Worm (Caenorhabditis elegans) whole organism, mixed stage, embryonic: Measurements from ENCODE around the gene K02F6.6.

Experiments
- M03D4.4 ChIP-seq: sonication (generic microtip); optimal IDR thresholded peaks from 2 replicates; lab custom pipeline; 2017; ENCODE audit warnings: mild to moderate bottlenecking, missing genetic modification characterization, missing compliant biosample characterization
- bed-3 ChIP-seq: fragments of 200-800 bp; sonication (Bioruptor generic); optimal IDR thresholded peaks from 3 replicates; lab custom pipeline; 2018; ENCODE audit warnings: mild to moderate bottlenecking, missing genetic modification characterization, moderate library complexity, missing compliant biosample characterization
- blmp-1 ChIP-seq: fragments of 150-350 bp; optimal IDR thresholded peaks from 2 replicates; lab custom pipeline; 2014; ENCODE audit warnings: missing biosample characterization, missing genetic modification characterization
- ceh-39 ChIP-seq: fragments of 150-350 bp; optimal IDR thresholded peaks from 2 replicates; lab custom pipeline; 2014; ENCODE audit warnings: missing biosample characterization, missing genetic modification characterization
- ceh-43 ChIP-seq: fragments of 200-800 bp; sonication (Bioruptor generic); optimal IDR thresholded peaks from 2 replicates; lab custom pipeline; 2018; ENCODE audit warnings: mild to moderate bottlenecking, missing genetic modification characterization, moderate library complexity, missing compliant biosample characterization
- ceh-83 ChIP-seq: fragments of 200-800 bp; sonication (Bioruptor generic); optimal IDR thresholded peaks from 2 replicates; lab custom pipeline; 2018; ENCODE audit warnings: mild to moderate bottlenecking, missing genetic modification characterization, missing compliant biosample characterization
- ces-1 ChIP-seq: fragments of 150-350 bp; optimal IDR thresholded peaks from 2 replicates; lab custom pipeline; 2014; ENCODE audit warnings: missing biosample characterization, missing genetic modification reagents, missing genetic modification characterization
- drap-1 ChIP-seq: fragments of 200-800 bp; sonication (Bioruptor generic); optimal IDR thresholded peaks from 3 replicates; lab custom pipeline; 2018; ENCODE audit warnings: mild to moderate bottlenecking, missing genetic modification characterization, missing compliant biosample characterization
- elt-1 ChIP-seq: sonication (generic microtip); optimal IDR thresholded peaks from 2 replicates; lab custom pipeline; 2017; ENCODE audit warnings: missing genetic modification characterization, mild to moderate bottlenecking, missing compliant biosample characterization, antibody characterized with exemption, moderate library complexity, borderline replicate concordance; ENCODE audit not compliant: insufficient read depth
- elt-3 ChIP-seq: fragments of 150-350 bp; optimal IDR thresholded peaks from 2 replicates; lab custom pipeline; 2014; ENCODE audit warnings: missing biosample characterization, missing genetic modification characterization
- hlh-1 ChIP-seq: fragments of 150-350 bp; optimal IDR thresholded peaks from 2 replicates; lab custom pipeline; 2014; ENCODE audit warnings: missing biosample characterization, missing genetic modification reagents, missing genetic modification characterization
- lin-13 ChIP-seq: fragments of 150-350 bp; optimal IDR thresholded peaks from 2 replicates; lab custom pipeline; 2014; ENCODE audit warnings: missing biosample characterization, missing genetic modification characterization
- lin-32 ChIP-seq: fragments of 200-800 bp; sonication (Bioruptor generic); optimal IDR thresholded peaks from 2 replicates; lab custom pipeline; 2018; ENCODE audit warnings: mild to moderate bottlenecking, missing genetic modification characterization, missing compliant biosample characterization
- lsy-2 ChIP-seq: fragments of 150-350 bp; optimal IDR thresholded peaks from 2 replicates; lab custom pipeline; 2014; ENCODE audit warnings: missing biosample characterization, missing genetic modification characterization
- mab-5 ChIP-seq: fragments of 150-350 bp; optimal IDR thresholded peaks from 2 replicates; lab custom pipeline; 2014; ENCODE audit warnings: missing biosample characterization, missing genetic modification characterization
- mep-1 ChIP-seq: fragments of 150-350 bp; optimal IDR thresholded peaks from 2 replicates; lab custom pipeline; 2017; ENCODE audit warnings: missing biosample characterization, missing genetic modification reagents, missing genetic modification characterization, inconsistent platforms
- nhr-12 ChIP-seq: fragments of 150-350 bp; optimal IDR thresholded peaks from 2 replicates; lab custom pipeline; 2014; ENCODE audit warnings: missing biosample characterization, missing genetic modification characterization
- nhr-237 ChIP-seq: fragments of 150-350 bp; optimal IDR thresholded peaks from 2 replicates; lab custom pipeline; 2014; ENCODE audit warnings: missing biosample characterization, missing genetic modification characterization
- nhr-28 ChIP-seq: fragments of 150-350 bp; optimal IDR thresholded peaks from 2 replicates; lab custom pipeline; 2014; ENCODE audit warnings: missing biosample characterization, missing genetic modification characterization
- nhr-76 ChIP-seq: sonication (generic microtip); optimal IDR thresholded peaks from 2 replicates; lab custom pipeline; 2017; ENCODE audit warnings: missing biosample characterization, missing genetic modification characterization
- pha-4 ChIP-seq: fragments of 150-350 bp; optimal IDR thresholded peaks from 2 replicates; lab custom pipeline; 2018; ENCODE audit warnings: missing biosample characterization, missing genetic modification reagents, missing genetic modification characterization
- sem-2 ChIP-seq: fragments of 200-800 bp; sonication (Bioruptor generic); optimal IDR thresholded peaks from 2 replicates; lab custom pipeline; 2018; ENCODE audit warnings: mild to moderate bottlenecking, missing genetic modification characterization, missing compliant biosample characterization
- snpc-4 ChIP-seq: fragments of 150-350 bp; optimal IDR thresholded peaks from 2 replicates; lab custom pipeline; 2014; ENCODE audit warnings: missing biosample characterization, missing genetic modification characterization
- sptf-1 ChIP-seq: sonication (generic microtip); optimal IDR thresholded peaks from 2 replicates; lab custom pipeline; 2017; ENCODE audit warnings: mild to moderate bottlenecking, missing genetic modification characterization, moderate library complexity, missing compliant biosample characterization
- tbx-8 ChIP-seq: fragments of 200-800 bp; sonication (Bioruptor generic); optimal IDR thresholded peaks from 2 replicates; lab custom pipeline; 2018; ENCODE audit warnings: mild to moderate bottlenecking, missing genetic modification characterization, moderate library complexity, missing compliant biosample characterization
- unc-120 ChIP-seq: sonication (generic microtip); optimal IDR thresholded peaks from 2 replicates; lab custom pipeline; 2017; ENCODE audit warnings: missing genetic modification characterization, missing compliant biosample characterization; ENCODE audit not compliant: poor library complexity, severe bottlenecking
- unc-39 ChIP-seq: fragments of 150-350 bp; optimal IDR thresholded peaks from 2 replicates; lab custom pipeline; 2014; ENCODE audit warnings: missing biosample characterization, missing genetic modification characterization
- zip-8 ChIP-seq: fragments of 150-350 bp; optimal IDR thresholded peaks from 2 replicates; lab custom pipeline; 2014; ENCODE audit warnings: missing biosample characterization, missing genetic modification characterization
- ztf-11 ChIP-seq: fragments of 150-350 bp; optimal IDR thresholded peaks from 2 replicates; lab custom pipeline; 2014; ENCODE audit warnings: missing biosample characterization, missing genetic modification characterization

K02F6.6 gene

ce11 chrII:2530496-2530895, at the start of gene K02F6.6:
K02F6.6 (plus strand) TSS chrII:2530796.
- TF ChIP-seq mep-1 (no peak), blmp-1 (no peak), sptf-1 (tag; lab: Kevin White, UChicago) (no peak), drap-1 (GFP tag; lab: Kevin White, UChicago) (no peak), nhr-12 (tag; lab: Kevin White, UChicago) (no peak), bed-3 (GFP tag; lab: Kevin White, UChicago) (no peak), lin-13 (tag; lab: Kevin White, UChicago) (no peak), unc-39 (tag; lab: Kevin White, UChicago) (no peak), hlh-1 (no peak)

- no peak for TF ChIP-seq ztf-11
- TF ChIP-seq snpc-4: no peak
- no peak for TF ChIP-seq drap-1 (GFP tag; lab: Kevin White, UChicago)
- TF ChIP-seq lsy-2 (tag; lab: Kevin White, UChicago): no peak
- TF ChIP-seq elt-3 (tag; lab: Kevin White, UChicago): no peak
These were observed 49.0 kb upstream of the K02F6.6 start, which contains the start of gene F53G2.2 for ce11 chrII:2481621-2482020. F53G2.2 (plus strand) TSS chrII:2481921.

ce11 chrII:2483507-2483906, 47.1 kb upstream of the K02F6.6 start, which contains the start of gene F53G2.13:
F53G2.13 (plus strand) TSS chrII:2483807.
- TF ChIP-seq ceh-43 (no peak), lin-32 (no peak), lsy-2 (tag; lab: Kevin White, UChicago) (no peak), ceh-39 (tag; lab: Kevin White, UChicago) (no peak), ztf-11 (no peak), blmp-1 (no peak), elt-1 (tag; lab: Kevin White, UChicago) (no peak)

ce11 chrII:2488386-2488785, 42.2 kb upstream of the K02F6.6 start, which contains the start of gene F53G2.1:
F53G2.1 (plus strand) TSS chrII:2488686.
- TF ChIP-seq hlh-1 (peak; percentile 64), sptf-1 (tag; lab: Kevin White, UChicago) (no peak)
- TF ChIP-seq, all 35 proteins: peak for 1

ce11 chrII:2503703-2504430, 26.7 kb upstream of the K02F6.6 start:
- no peak for TF ChIP-seq pha-4 (tag; lab: Kevin White, UChicago)
- no peak for TF ChIP-seq unc-120 (tag; lab: Kevin White, UChicago)
- peak; percentile 44 for TF ChIP-seq lsy-2 (tag; lab: Kevin White, UChicago)

DNA sequence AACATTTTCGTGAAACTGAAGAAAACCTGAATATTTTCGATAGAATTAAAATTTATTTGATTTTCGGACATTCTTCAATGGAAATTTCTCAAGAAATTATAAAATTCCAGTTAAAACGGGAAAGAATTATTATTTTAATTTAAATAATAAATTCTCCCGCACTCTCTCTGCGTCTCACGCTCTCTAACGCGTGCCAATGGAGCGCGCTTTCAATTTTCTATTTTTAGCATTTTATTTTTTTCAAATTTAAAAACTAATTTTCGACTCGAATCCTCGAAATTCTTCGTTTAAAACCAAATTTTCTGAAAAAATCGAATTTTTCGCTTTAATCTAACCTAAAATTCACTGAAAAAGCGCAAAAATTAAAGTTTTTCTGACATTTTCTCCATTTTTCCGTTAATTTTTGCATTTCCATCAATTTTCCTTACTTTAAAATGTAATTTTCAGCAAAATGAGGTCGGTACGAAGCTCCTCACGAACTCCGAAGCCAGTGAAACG, 26.1 kb upstream of the K02F6.6 start, which contains the start of gene gbas-1:
Gene gbas-1 (plus strand): TSS at position 448 of the 498 bp plus-strand sequence.
- TF ChIP-seq unc-120 (tag; lab: Kevin White, UChicago) (peak; percentile 99), ces-1 (GFP tag; lab: Kevin White, UChicago) (peak; percentile 34), nhr-12 (tag; lab: Kevin White, UChicago) (no peak), nhr-237 (tag; lab: Kevin White, UChicago) (peak; percentile 2), nhr-76 (tag; lab: Kevin White, UChicago) (no peak)

ce11 chrII:2518487-2518886, 12.1 kb upstream of the K02F6.6 start:
- no peak for TF ChIP-seq ceh-43
- TF ChIP-seq ceh-39 (tag; lab: Kevin White, UChicago): no peak
- TF ChIP-seq mab-5 (tag; lab: Kevin White, UChicago): no peak
- TF ChIP-seq tbx-8 (GFP tag; lab: Kevin White, UChicago): no peak
- no peak for TF ChIP-seq zip-8
- no peak for TF ChIP-seq ztf-11
- no peak for TF ChIP-seq unc-39 (tag; lab: Kevin White, UChicago)
- no peak for TF ChIP-seq nhr-28 (tag; lab: Kevin White, UChicago)
- no peak for TF ChIP-seq ceh-83 (GFP tag; lab: Kevin White, UChicago)
- no peak for TF ChIP-seq M03D4.4 (tag; lab: Kevin White, UChicago)
- no peak for TF ChIP-seq mep-1
- no peak for TF ChIP-seq sem-2 (GFP tag; lab: Kevin White, UChicago)
- no peak for TF ChIP-seq ces-1 (GFP tag; lab: Kevin White, UChicago)
